Worm (Caenorhabditis elegans) whole organism, young adult: ENCODE measurements around the gene dgk-3.

ENCODE experiments used
- B0336.3 ChIP-seq: fragments of 200-800 bp; sonication (Bioruptor generic); IDR thresholded peaks from 2 replicates; pipeline ENCODE4 v1.3.6; 2022; ENCODE audit warnings: missing genetic modification characterization, missing compliant biosample characterization
- F55B11.4 ChIP-seq: sonication (generic microtip); optimal IDR thresholded peaks from 2 replicates; lab custom pipeline; 2016; ENCODE audit warnings: missing compliant biosample characterization, missing genetic modification characterization, borderline replicate concordance; ENCODE audit not compliant: insufficient read depth
- K11D2.4 ChIP-seq: fragments of 200-800 bp; sonication (Bioruptor generic); IDR thresholded peaks from 2 replicates; pipeline ENCODE4 v1.3.6; 2022; ENCODE audit warnings: missing genetic modification reagents, missing genetic modification characterization, missing compliant biosample characterization
- T07F8.4 ChIP-seq: sonication (generic microtip); optimal IDR thresholded peaks from 2 replicates; lab custom pipeline; 2016; ENCODE audit warnings: mild to moderate bottlenecking, missing genetic modification characterization, moderate library complexity, missing compliant biosample characterization
- ama-1 ChIP-seq, 3 experiments: fragments of 150-350 bp in 1 of 3; sonication (generic microtip) in 2 of 3; optimal IDR thresholded peaks; 2 replicates each; lab custom pipeline; 2014 to 2018; ENCODE audit warnings: missing biosample characterization in 2 of 3, missing genetic modification characterization in 2 of 3, missing genetic modification reagents in 2 of 3
- pha-4 ChIP-seq: fragments of 150-350 bp; sonication (generic microtip); optimal IDR thresholded peaks from 2 replicates; lab custom pipeline; 2014; ENCODE audit warnings: missing biosample characterization, missing genetic modification reagents, missing genetic modification characterization
- sea-2 ChIP-seq: fragments of 200-800 bp; sonication (Bioruptor generic); IDR thresholded peaks from 2 replicates; pipeline ENCODE4 v1.3.6; 2022; ENCODE audit warnings: missing genetic modification characterization, missing compliant biosample characterization
- tlf-1 ChIP-seq: fragments of 200-800 bp; sonication (Bioruptor generic); optimal IDR thresholded peaks from 2 replicates; lab custom pipeline; 2018; ENCODE audit warnings: mild to moderate bottlenecking, missing genetic modification characterization, missing compliant biosample characterization

- TF ChIP-seq B0336.3 (no peak), F55B11.4 (no peak), ama-1 (optimal IDR thresholded peaks at IDR 0.05; lab: Kevin White, UChicago) (no peak), ama-1 (GFP tag; optimal IDR thresholded peaks at IDR 0.05; lab: Kevin White, UChicago) (no peak), tlf-1 (no peak), sea-2 (GFP tag; lab: Robert Waterston, UW) (no peak), K11D2.4 (no peak), pha-4 (tag; lab: Kevin White, UChicago) (no peak), T07F8.4 (tag; lab: Kevin White, UChicago) (no peak)
Observed at ce11 chrIII:9144744-9145390, 18.0 kb upstream of the dgk-3 start, which contains the start of the genes ZK512.2 and ZK512.4.
